Worm (Caenorhabditis elegans): Measurements from ENCODE around the gene pitp-1.

Gene pitp-1

ce11 chrIII:3519505-3519904 is 10.1 kb downstream of the pitp-1 start, which contains the start of gene hmit-1.3:
TSS of gene hmit-1.3 (minus strand) at chrIII:3519607.
- no peak for TF ChIP-seq ama-1 (optimal IDR thresholded peaks at IDR 0.05)
- TF ChIP-seq F13C5.2 (tag; optimal IDR thresholded peaks at IDR 0.05), result no peak
- no peak for TF ChIP-seq B0310.2 (tag; optimal IDR thresholded peaks at IDR 0.05)
- TF ChIP-seq tbx-11 (GFP tag; IDR thresholded peaks at IDR 0.05), result no peak
- no peak for TF ChIP-seq hnd-1 (tag; optimal IDR thresholded peaks at IDR 0.05)
- no peak for TF ChIP-seq pes-1 (GFP tag; IDR thresholded peaks at IDR 0.05)
- no peak for TF ChIP-seq ets-7 (tag; optimal IDR thresholded peaks at IDR 0.05)
- TF ChIP-seq ceh-36 (tag; optimal IDR thresholded peaks at IDR 0.05), result no peak
- no peak for TF ChIP-seq sea-1 (GFP tag; conservative IDR thresholded peaks at IDR 0.05)
- no peak for TF ChIP-seq hmg-4 (GFP tag; optimal IDR thresholded peaks at IDR 0.05)
- no peak for TF ChIP-seq hmbx-1 (tag; optimal IDR thresholded peaks at IDR 0.05)
- no peak for TF ChIP-seq ceh-13 (GFP tag; optimal IDR thresholded peaks at IDR 0.05)
- no peak for TF ChIP-seq scrt-1 (GFP tag; IDR thresholded peaks at IDR 0.05)
- no peak for TF ChIP-seq tbx-37 (GFP tag; conservative IDR thresholded peaks at IDR 0.05)
- no peak for TF ChIP-seq aly-1 (tag; optimal IDR thresholded peaks at IDR 0.05)
- TF ChIP-seq tra-4 (tag; optimal IDR thresholded peaks at IDR 0.05), result no peak

- TF ChIP-seq pes-1 (GFP tag; IDR thresholded peaks at IDR 0.05) (no peak), B0310.2 (tag; optimal IDR thresholded peaks at IDR 0.05) (no peak), hmg-4 (GFP tag; optimal IDR thresholded peaks at IDR 0.05) (no peak), ama-1 (optimal IDR thresholded peaks at IDR 0.05) (no peak), ets-7 (tag; optimal IDR thresholded peaks at IDR 0.05) (no peak), ceh-36 (tag; optimal IDR thresholded peaks at IDR 0.05) (no peak), F13C5.2 (tag; optimal IDR thresholded peaks at IDR 0.05) (no peak), aly-1 (tag; optimal IDR thresholded peaks at IDR 0.05) (no peak), hnd-1 (tag; optimal IDR thresholded peaks at IDR 0.05) (no peak), flt-1 (GFP tag; IDR thresholded peaks at IDR 0.05) (no peak), ceh-13 (GFP tag; optimal IDR thresholded peaks at IDR 0.05) (no peak), sea-1 (GFP tag; conservative IDR thresholded peaks at IDR 0.05) (no peak), hmbx-1 (tag; optimal IDR thresholded peaks at IDR 0.05) (no peak), tbx-11 (GFP tag; IDR thresholded peaks at IDR 0.05) (no peak), scrt-1 (GFP tag; IDR thresholded peaks at IDR 0.05) (no peak), tbx-37 (GFP tag; conservative IDR thresholded peaks at IDR 0.05) (no peak), tra-4 (tag; optimal IDR thresholded peaks at IDR 0.05) (no peak)
Observed at ce11 chrIII:3511808-3512207, 17.8 kb downstream of the pitp-1 start.

ce11 chrIII:3509908-3510307 is 19.7 kb downstream of the pitp-1 start, which contains the start of the genes M01F1.4 and mrpl-35:
TSS of gene M01F1.4 (minus strand) at chrIII:3510033.
TSS of gene mrpl-35 (plus strand) at chrIII:3510237.
- TF ChIP-seq aly-1 (tag; optimal IDR thresholded peaks at IDR 0.05), result no peak
- TF ChIP-seq hmbx-1 (tag; optimal IDR thresholded peaks at IDR 0.05), result no peak
- no peak for TF ChIP-seq scrt-1 (GFP tag; IDR thresholded peaks at IDR 0.05)

ce11 chrIII:3505051-3505548 is 24.5 kb downstream of the pitp-1 start, which contains the start of gene lias-1:
TSS of gene lias-1 (minus strand) at chrIII:3505101.
- TF ChIP-seq hmg-4 (GFP tag; optimal IDR thresholded peaks at IDR 0.05), result peak; percentile 15
- peak; percentile 85 for TF ChIP-seq F13C5.2 (tag; optimal IDR thresholded peaks at IDR 0.05)
- TF ChIP-seq ceh-13 (GFP tag; optimal IDR thresholded peaks at IDR 0.05), result no peak
- no peak for TF ChIP-seq B0310.2 (tag; optimal IDR thresholded peaks at IDR 0.05)
- no peak for TF ChIP-seq hmbx-1 (tag; optimal IDR thresholded peaks at IDR 0.05)
- TF ChIP-seq scrt-1 (GFP tag; IDR thresholded peaks at IDR 0.05), result no peak
- TF ChIP-seq tra-4 (tag; optimal IDR thresholded peaks at IDR 0.05), result no peak
- TF ChIP-seq pes-1 (GFP tag; IDR thresholded peaks at IDR 0.05), result 0 out of 2 replicates have a peak, but pooled peaks have one; percentile 50
- peak; percentile 35 for TF ChIP-seq aly-1 (tag; optimal IDR thresholded peaks at IDR 0.05)

- TF ChIP-seq hmbx-1 (tag; optimal IDR thresholded peaks at IDR 0.05) (no peak), scrt-1 (GFP tag; IDR thresholded peaks at IDR 0.05) (no peak), ets-7 (tag; optimal IDR thresholded peaks at IDR 0.05) (no peak), ceh-36 (tag; optimal IDR thresholded peaks at IDR 0.05) (no peak), hmg-4 (GFP tag; optimal IDR thresholded peaks at IDR 0.05) (no peak), tbx-11 (GFP tag; IDR thresholded peaks at IDR 0.05) (no peak), hnd-1 (tag; optimal IDR thresholded peaks at IDR 0.05) (no peak), tbx-37 (GFP tag; conservative IDR thresholded peaks at IDR 0.05) (no peak), ceh-13 (GFP tag; optimal IDR thresholded peaks at IDR 0.05) (no peak), aly-1 (tag; optimal IDR thresholded peaks at IDR 0.05) (no peak), sea-1 (GFP tag; conservative IDR thresholded peaks at IDR 0.05) (no peak), F13C5.2 (tag; optimal IDR thresholded peaks at IDR 0.05) (no peak)
Observed at ce11 chrIII:3504239-3504638, 25.4 kb downstream of the pitp-1 start.

ce11 chrIII:3503286-3503685 is 26.3 kb downstream of the pitp-1 start, which contains the start of gene rpl-16:
TSS of gene rpl-16 (minus strand) at chrIII:3503604.
- no peak for TF ChIP-seq pes-1 (GFP tag; IDR thresholded peaks at IDR 0.05)
- TF ChIP-seq B0310.2 (tag; optimal IDR thresholded peaks at IDR 0.05), result no peak
- TF ChIP-seq ceh-36 (tag; optimal IDR thresholded peaks at IDR 0.05), result no peak
- no peak for TF ChIP-seq F13C5.2 (tag; optimal IDR thresholded peaks at IDR 0.05)
- no peak for TF ChIP-seq ama-1 (optimal IDR thresholded peaks at IDR 0.05)
- no peak for TF ChIP-seq hmbx-1 (tag; optimal IDR thresholded peaks at IDR 0.05)
- TF ChIP-seq tra-4 (tag; optimal IDR thresholded peaks at IDR 0.05), result no peak
- no peak for TF ChIP-seq tbx-37 (GFP tag; conservative IDR thresholded peaks at IDR 0.05)
- TF ChIP-seq flt-1 (GFP tag; IDR thresholded peaks at IDR 0.05), result no peak
- no peak for TF ChIP-seq scrt-1 (GFP tag; IDR thresholded peaks at IDR 0.05)
- no peak for TF ChIP-seq aly-1 (tag; optimal IDR thresholded peaks at IDR 0.05)
- TF ChIP-seq hmg-4 (GFP tag; optimal IDR thresholded peaks at IDR 0.05), result no peak
- TF ChIP-seq sea-1 (GFP tag; conservative IDR thresholded peaks at IDR 0.05), result no peak
- no peak for TF ChIP-seq tbx-11 (GFP tag; IDR thresholded peaks at IDR 0.05)
- TF ChIP-seq ets-7 (tag; optimal IDR thresholded peaks at IDR 0.05), result no peak
- no peak for TF ChIP-seq hnd-1 (tag; optimal IDR thresholded peaks at IDR 0.05)
- no peak for TF ChIP-seq ceh-13 (GFP tag; optimal IDR thresholded peaks at IDR 0.05)

ce11 chrIII:3502215-3502838 is 27.3 kb downstream of the pitp-1 start, which contains the start of gene M01F1.8:
TSS of gene M01F1.8 (minus strand) at chrIII:3502549.
- TF ChIP-seq ama-1 (optimal IDR thresholded peaks at IDR 0.05) (peak; percentile 53), scrt-1 (GFP tag; IDR thresholded peaks at IDR 0.05) (no peak)

Data from whole organism, early embryonic.